Worm (Caenorhabditis elegans): ENCODE data around the gene ubxn-3.

DNA sequence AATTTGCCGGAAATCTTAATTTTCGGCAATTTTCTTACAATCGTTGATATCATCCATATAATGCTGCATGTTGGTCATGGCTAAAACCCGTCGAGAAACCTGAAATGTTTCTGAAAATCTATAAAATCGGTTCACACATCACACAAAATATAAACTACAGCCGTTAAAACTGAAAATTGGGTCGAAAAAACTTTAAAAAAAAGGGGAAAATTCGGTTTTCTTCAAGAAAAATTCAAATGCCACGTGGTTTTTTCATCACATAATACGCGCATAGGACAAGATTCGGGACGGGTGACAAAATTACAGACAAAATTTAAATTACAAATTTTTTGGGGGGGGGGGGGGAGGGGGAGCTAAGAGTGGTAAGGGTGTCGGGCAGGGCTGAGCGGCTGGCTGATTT, 12.2 kb upstream of the ubxn-3 start, which contains the start of gene Y43H11AL.1:
- TF ChIP-seq cog-1 (tag; optimal IDR thresholded peaks at IDR 0.05) (no peak), med-1 (GFP tag; optimal IDR thresholded peaks at IDR 0.05; ENCODE audit: insufficient read depth) (no peak), flt-1 (GFP tag; IDR thresholded peaks at IDR 0.05) (no peak), tab-1 (GFP tag; IDR thresholded peaks at IDR 0.05) (no peak), ref-1 (GFP tag; conservative IDR thresholded peaks at IDR 0.05) (no peak), T22C8.4 (GFP tag; IDR thresholded peaks at IDR 0.05) (no peak), ztf-29 (GFP tag; IDR thresholded peaks at IDR 0.05) (no peak)

All from whole organism, midembryonic.